Fruit fly (Drosophila melanogaster): ENCODE measurements around the gene Pfdn1.

The Pfdn1 gene

DNA sequence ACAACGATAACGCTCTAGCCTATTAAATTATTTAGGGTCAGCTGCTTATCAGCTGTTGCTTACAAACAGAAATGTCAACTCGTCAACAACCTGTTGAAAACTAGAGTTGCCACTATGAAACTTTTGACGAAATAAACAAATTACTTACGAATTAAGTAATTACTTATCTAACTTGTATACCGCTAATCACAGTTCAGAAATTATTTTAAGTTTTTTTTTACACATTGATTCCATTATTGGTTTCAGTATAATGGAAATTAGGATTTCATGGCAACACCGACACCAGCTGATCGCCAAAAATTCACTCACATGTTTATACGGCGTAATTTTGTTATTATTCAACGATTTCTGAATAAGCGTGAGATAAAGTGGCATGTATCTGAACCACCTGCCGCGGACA lies 31.0 kb upstream of the Pfdn1 start, which contains the start of the genes CG9117 and CG31643:
CG9117 (minus strand) TSS at position 73 of the 400 bp plus-strand sequence.
CG31643 (plus strand) TSS at position 288 of the 400 bp plus-strand sequence.
- TF ChIP-seq CG15479 (GFP tag; optimal IDR thresholded peaks at IDR 0.05) (no peak), CG11247 (GFP tag; IDR thresholded peaks at IDR 0.05) (no peak), CG5245 (GFP tag; optimal IDR thresholded peaks at IDR 0.05) (peak; percentile 13), CG43689 (GFP tag; IDR thresholded peaks at IDR 0.05) (no peak), nmo (GFP tag; optimal IDR thresholded peaks at IDR 0.05) (peak; percentile 69), CG12219 (GFP tag; optimal IDR thresholded peaks at IDR 0.05) (no peak), nerfin-2 (GFP tag; IDR thresholded peaks at IDR 0.05; ENCODE audit: partially characterized antibody) (no peak), NK7.1 (GFP tag; optimal IDR thresholded peaks at IDR 0.05) (no peak), CG4360 (GFP tag; IDR thresholded peaks at IDR 0.05) (no peak), CG33213 (GFP tag; optimal IDR thresholded peaks at IDR 0.05) (peak; percentile 47), sisA (GFP tag; IDR thresholded peaks at IDR 0.05) (peak; percentile 25; the same call in 1 of the 2 replicates), Mes4 (GFP tag; optimal IDR thresholded peaks at IDR 0.05) (peak; percentile 30), inv (GFP tag; IDR thresholded peaks at IDR 0.05; ENCODE audit: partially characterized antibody) (no peak), Dref (GFP tag; IDR thresholded peaks at IDR 0.05) (no peak), seq (GFP tag; IDR thresholded peaks at IDR 0.05) (no peak), cato (GFP tag; optimal IDR thresholded peaks at IDR 0.05; ENCODE audit: borderline replicate concordance) (peak; percentile 18), ind (GFP tag; optimal IDR thresholded peaks at IDR 0.05) (no peak), CG3407 (GFP tag; optimal IDR thresholded peaks at IDR 0.05) (no peak), Stat92E (GFP tag; optimal IDR thresholded peaks at IDR 0.05) (no peak), Xrp1 (GFP tag; IDR thresholded peaks at IDR 0.05) (peak; percentile 58), CG15073 (GFP tag; optimal IDR thresholded peaks at IDR 0.05) (no peak), Sry-δ (GFP tag; optimal IDR thresholded peaks at IDR 0.05) (peak; percentile 26), CkIIα-i1 (GFP tag; IDR thresholded peaks at IDR 0.05) (no peak), gem (tag; optimal IDR thresholded peaks at IDR 0.05) (no peak), Ets97D (GFP tag; optimal IDR thresholded peaks at IDR 0.05) (peak; percentile 61), Poxn (GFP tag; IDR thresholded peaks at IDR 0.05) (no peak), h (optimal IDR thresholded peaks at IDR 0.05) (no peak), CoRest (tag; optimal IDR thresholded peaks at IDR 0.05) (peak; percentile 42), Mrtf (GFP tag; IDR thresholded peaks at IDR 0.05) (no peak), croc (GFP tag; conservative IDR thresholded peaks at IDR 0.05) (no peak), chn (GFP tag; optimal IDR thresholded peaks at IDR 0.05) (peak; percentile 42), CG4424 (GFP tag; optimal IDR thresholded peaks at IDR 0.05) (no peak), CG9876 (GFP tag; optimal IDR thresholded peaks at IDR 0.05) (no peak), CG2116 (GFP tag; optimal IDR thresholded peaks at IDR 0.05) (peak; percentile 57), fd64A (GFP tag; optimal IDR thresholded peaks at IDR 0.05) (no peak), toy (GFP tag; IDR thresholded peaks at IDR 0.05) (no peak), cg (GFP tag; optimal IDR thresholded peaks at IDR 0.05) (no peak), tx (GFP tag; optimal IDR thresholded peaks at IDR 0.05) (peak; percentile 58), CG8281 (tag; optimal IDR thresholded peaks at IDR 0.05) (no peak), Sry-β (GFP tag; optimal IDR thresholded peaks at IDR 0.05) (peak; percentile 1), hkb (optimal IDR thresholded peaks at IDR 0.05) (no peak), hkb (GFP tag; IDR thresholded peaks at IDR 0.05) (peak; percentile 45; the same call in 1 of the 2 replicates), kni (GFP tag; optimal IDR thresholded peaks at IDR 0.05) (peak; percentile 45), fd3F (GFP tag; optimal IDR thresholded peaks at IDR 0.05) (peak; percentile 34), CG13424 (tag; optimal IDR thresholded peaks at IDR 0.05) (peak; percentile 69), CG11456 (GFP tag; IDR thresholded peaks at IDR 0.05) (no peak), bcd (GFP tag; optimal IDR thresholded peaks at IDR 0.05) (peak; percentile 46), sd (tag; optimal IDR thresholded peaks at IDR 0.05) (no peak), Jarid2 (GFP tag; optimal IDR thresholded peaks at IDR 0.05) (no peak), Vsx1 (GFP tag; optimal IDR thresholded peaks at IDR 0.05) (no peak), CG1832 (GFP tag; optimal IDR thresholded peaks at IDR 0.05) (no peak), CG12744 (GFP tag; optimal IDR thresholded peaks at IDR 0.05) (peak; percentile 53)

Data from whole organism, embryonic.